Fruit fly (Drosophila melanogaster) whole organism, embryonic: Measurements from ENCODE around the gene CG31650.
A peak's percentile ranks its signal among the peaks of the same experiment; 100 is the strongest.

Experiments used
- BEAF-32 ChIP-seq: fragments of 200-800 bp; sonication (Bioruptor generic); optimal IDR thresholded peaks from 3 replicates; lab custom pipeline; 2017; ENCODE audit warnings: missing biosample characterization, missing genetic modification characterization, mild to moderate bottlenecking, moderate library complexity, missing genetic modification reagents
- Bgb ChIP-seq: fragments of 200-800 bp; sonication (Bioruptor generic); IDR thresholded peaks from 2 replicates; pipeline ENCODE4 v1.3.6; 2022; ENCODE audit warnings: missing biosample characterization, missing genetic modification characterization; ENCODE audit not compliant: partially characterized antibody
- CG10462 ChIP-seq: fragments of 200-800 bp; sonication (Bioruptor generic); optimal IDR thresholded peaks from 2 replicates; lab custom pipeline; 2016; ENCODE audit warnings: missing biosample characterization, missing genetic modification characterization
- CG10565 ChIP-seq: fragments of 200-800 bp; sonication (Bioruptor generic); optimal IDR thresholded peaks from 3 replicates; lab custom pipeline; 2016; ENCODE audit warnings: missing biosample characterization, mild to moderate bottlenecking, missing genetic modification characterization
- CG10654 ChIP-seq: fragments of 200-800 bp; sonication (Bioruptor generic); optimal IDR thresholded peaks from 2 replicates; lab custom pipeline; 2016; ENCODE audit warnings: missing biosample characterization, missing genetic modification characterization
- CG11085 ChIP-seq: fragments of 200-800 bp; sonication (Bioruptor generic); IDR thresholded peaks from 2 replicates; pipeline ENCODE4 v1.3.6; 2022; ENCODE audit warnings: missing biosample characterization, missing genetic modification characterization
- CG12155 ChIP-seq: fragments of 200-800 bp; sonication (Bioruptor generic); optimal IDR thresholded peaks from 3 replicates; lab custom pipeline; 2016; ENCODE audit warnings: missing biosample characterization, missing genetic modification characterization
- CG12744 ChIP-seq: fragments of 200-800 bp; sonication (Bioruptor generic); optimal IDR thresholded peaks from 2 replicates; lab custom pipeline; 2016; ENCODE audit warnings: missing biosample characterization, missing genetic modification characterization
- CG13123 ChIP-seq: fragments of 200-800 bp; sonication (Bioruptor generic); optimal IDR thresholded peaks from 2 replicates; lab custom pipeline; 2016; ENCODE audit warnings: missing biosample characterization, missing genetic modification characterization
- CG13624 ChIP-seq: fragments of 200-800 bp; sonication (Bioruptor generic); optimal IDR thresholded peaks from 2 replicates; lab custom pipeline; 2016; ENCODE audit warnings: missing biosample characterization, missing genetic modification characterization
- CG13894 ChIP-seq: fragments of 200-800 bp; sonication (Bioruptor generic); optimal IDR thresholded peaks from 3 replicates; lab custom pipeline; 2018; ENCODE audit warnings: missing biosample characterization, mild to moderate bottlenecking, missing genetic modification characterization, moderate library complexity
- CG1647 ChIP-seq: fragments of 200-800 bp; sonication (Bioruptor generic); optimal IDR thresholded peaks from 3 replicates; lab custom pipeline; 2016; ENCODE audit warnings: missing biosample characterization, missing genetic modification characterization
- CG17912 ChIP-seq: fragments of 200-800 bp; sonication (Bioruptor generic); optimal IDR thresholded peaks from 2 replicates; lab custom pipeline; 2018; ENCODE audit warnings: missing biosample characterization, mild to moderate bottlenecking, missing genetic modification characterization
- CG2875 ChIP-seq: fragments of 200-800 bp; sonication (Bioruptor generic); optimal IDR thresholded peaks from 2 replicates; lab custom pipeline; 2017; ENCODE audit warnings: missing biosample characterization, mild to moderate bottlenecking, missing genetic modification characterization, missing genetic modification reagents
- CG30403 ChIP-seq: fragments of 200-800 bp; sonication (Bioruptor generic); optimal IDR thresholded peaks from 3 replicates; lab custom pipeline; 2016; ENCODE audit warnings: missing biosample characterization, missing genetic modification characterization
- CG4617 ChIP-seq: fragments of 200-800 bp; sonication (Bioruptor generic); optimal IDR thresholded peaks from 3 replicates; lab custom pipeline; 2016; ENCODE audit warnings: missing biosample characterization, missing genetic modification characterization, borderline replicate concordance
- CG4730 ChIP-seq: fragments of 200-800 bp; sonication (Bioruptor generic); IDR thresholded peaks from 2 replicates; pipeline ENCODE4 v1.3.6; 2022; ENCODE audit warnings: missing biosample characterization, missing genetic modification characterization
- CG4820 ChIP-seq: fragments of 200-800 bp; sonication (Bioruptor generic); optimal IDR thresholded peaks from 3 replicates; lab custom pipeline; 2016; ENCODE audit warnings: missing biosample characterization, missing genetic modification characterization
- CG5245 ChIP-seq: fragments of 200-800 bp; sonication (Bioruptor generic); optimal IDR thresholded peaks from 3 replicates; lab custom pipeline; 2016; ENCODE audit warnings: missing biosample characterization, missing genetic modification characterization
- CG9215 ChIP-seq: fragments of 200-800 bp; sonication (Bioruptor generic); IDR thresholded peaks from 2 replicates; pipeline ENCODE4 v1.3.6; 2022; ENCODE audit warnings: missing biosample characterization, missing genetic modification characterization
- CG9817 ChIP-seq: fragments of 200-800 bp; sonication (Bioruptor generic); optimal IDR thresholded peaks from 2 replicates; lab custom pipeline; 2018; ENCODE audit warnings: missing biosample characterization, mild to moderate bottlenecking, missing genetic modification characterization, moderate library complexity
- CG9932 ChIP-seq: fragments of 200-800 bp; sonication (Bioruptor generic); IDR thresholded peaks from 2 replicates; pipeline ENCODE4 v1.3.6; 2022; ENCODE audit warnings: missing biosample characterization, missing genetic modification characterization
- D19B ChIP-seq: fragments of 200-800 bp; sonication (Bioruptor generic); optimal IDR thresholded peaks from 2 replicates; lab custom pipeline; 2017; ENCODE audit warnings: missing biosample characterization, mild to moderate bottlenecking, missing genetic modification characterization
- Dip2 ChIP-seq: fragments of 200-800 bp; sonication (Bioruptor generic); IDR thresholded peaks from 2 replicates; pipeline ENCODE4 v1.3.6; 2022; ENCODE audit warnings: missing biosample characterization, missing genetic modification characterization
- Ets65A ChIP-seq: fragments of 200-800 bp; sonication (Bioruptor generic); peaks from one replicate; lab custom pipeline; 2016; ENCODE audit warnings: missing biosample characterization, missing genetic modification characterization
- GATAe ChIP-seq: fragments of 200-800 bp; sonication (Bioruptor generic); conservative IDR thresholded peaks from 2 replicates; pipeline ENCODE4 v1.3.6; 2022; ENCODE audit warnings: missing biosample characterization, missing genetic modification characterization
- H2.0 ChIP-seq: fragments of 200-800 bp; sonication (Bioruptor generic); IDR thresholded peaks from 2 replicates; pipeline ENCODE4 v1.3.6; 2022; ENCODE audit warnings: missing biosample characterization, missing genetic modification characterization
- Nf-YB ChIP-seq: fragments of 200-800 bp; sonication (Bioruptor generic); optimal IDR thresholded peaks from 3 replicates; lab custom pipeline; 2019; ENCODE audit warnings: missing biosample characterization, mild to moderate bottlenecking, missing genetic modification characterization, moderate library complexity
- NfI ChIP-seq: fragments of 200-800 bp; sonication (Bioruptor generic); optimal IDR thresholded peaks from 3 replicates; lab custom pipeline; 2018; ENCODE audit warnings: missing biosample characterization, mild to moderate bottlenecking, missing genetic modification characterization, moderate library complexity
- Pdp1 ChIP-seq, 2 experiments: fragments of 200-800 bp; sonication (Bioruptor generic); optimal IDR thresholded peaks; 3 replicates each; lab custom pipeline; 2016; ENCODE audit warnings: missing biosample characterization in 2 of 2, missing genetic modification characterization in 2 of 2, mild to moderate bottlenecking in 1 of 2, moderate library complexity in 1 of 2
- Vsx1 ChIP-seq: fragments of 200-800 bp; sonication (Bioruptor generic); optimal IDR thresholded peaks from 2 replicates; lab custom pipeline; 2017; ENCODE audit warnings: missing biosample characterization, mild to moderate bottlenecking, missing genetic modification characterization, missing genetic modification reagents
- amos ChIP-seq: fragments of 200-800 bp; sonication (Bioruptor generic); IDR thresholded peaks from 2 replicates; pipeline ENCODE4 v1.3.6; 2022; ENCODE audit warnings: missing biosample characterization, missing genetic modification characterization; ENCODE audit not compliant: partially characterized antibody
- ara ChIP-seq: fragments of 200-800 bp; sonication (Bioruptor generic); IDR thresholded peaks from 2 replicates; pipeline ENCODE4 v1.3.6; 2022; ENCODE audit warnings: missing biosample characterization, missing genetic modification characterization
- bab2 ChIP-seq: fragments of 200-800 bp; sonication (Bioruptor generic); optimal IDR thresholded peaks from 2 replicates; lab custom pipeline; 2016; ENCODE audit warnings: missing biosample characterization, missing genetic modification characterization
- cad ChIP-seq: fragments of >200 bp; optimal IDR thresholded peaks from 2 replicates; lab custom pipeline; 2017; ENCODE audit warnings: missing biosample characterization, missing genetic modification characterization
- cas ChIP-seq: fragments of 200-800 bp; sonication (Bioruptor generic); IDR thresholded peaks from 2 replicates; pipeline ENCODE4 v1.3.6; 2022; ENCODE audit warnings: missing biosample characterization, missing genetic modification characterization
- emc ChIP-seq: fragments of 200-800 bp; sonication (Bioruptor generic); optimal IDR thresholded peaks from 2 replicates; lab custom pipeline; 2016; ENCODE audit warnings: missing biosample characterization, missing genetic modification characterization
- ewg ChIP-seq: fragments of 200-800 bp; sonication (Bioruptor generic); optimal IDR thresholded peaks from 3 replicates; lab custom pipeline; 2017; ENCODE audit warnings: mild to moderate bottlenecking, missing biosample characterization, missing genetic modification reagents, missing genetic modification characterization
- fru ChIP-seq: fragments of >200 bp; optimal IDR thresholded peaks from 2 replicates; lab custom pipeline; 2017
- insv ChIP-seq, 2 experiments: fragments of 200-800 bp; sonication (Bioruptor generic); optimal IDR thresholded peaks; 3 replicates each; lab custom pipeline; 2016 to 2018; ENCODE audit warnings: missing biosample characterization in 2 of 2, missing genetic modification characterization in 2 of 2
- jumu ChIP-seq: fragments of 200-800 bp; sonication (Bioruptor generic); optimal IDR thresholded peaks from 3 replicates; lab custom pipeline; 2016; ENCODE audit warnings: missing biosample characterization, missing genetic modification characterization
- ranshi ChIP-seq: fragments of 200-800 bp; sonication (Bioruptor generic); IDR thresholded peaks from 2 replicates; pipeline ENCODE4 v1.3.6; 2022; ENCODE audit warnings: missing biosample characterization, missing genetic modification characterization
- ro ChIP-seq: fragments of 200-800 bp; sonication (Bioruptor generic); IDR thresholded peaks from 2 replicates; pipeline ENCODE4 v1.3.6; 2022; ENCODE audit warnings: missing biosample characterization, missing genetic modification characterization
- scrt ChIP-seq: fragments of 200-800 bp; sonication (Bioruptor generic); optimal IDR thresholded peaks from 2 replicates; lab custom pipeline; 2018; ENCODE audit warnings: missing biosample characterization, mild to moderate bottlenecking, missing genetic modification characterization, moderate library complexity
- sens ChIP-seq: fragments of 200-800 bp; sonication (Bioruptor generic); peaks from one replicate; lab custom pipeline; 2016; ENCODE audit warnings: missing biosample characterization, missing genetic modification characterization
- twi ChIP-seq: fragments of 200-800 bp; optimal IDR thresholded peaks from 2 replicates; lab custom pipeline; 2019; ENCODE audit warnings: missing biosample characterization, mild to moderate bottlenecking, missing genetic modification characterization, moderate library complexity
- unc-4 ChIP-seq: fragments of 200-800 bp; sonication (Bioruptor generic); IDR thresholded peaks from 2 replicates; pipeline ENCODE4 v1.3.6; 2022; ENCODE audit warnings: missing biosample characterization, missing genetic modification characterization; ENCODE audit not compliant: partially characterized antibody
- zen ChIP-seq: fragments of 200-800 bp; sonication (Bioruptor generic); optimal IDR thresholded peaks from 3 replicates; lab custom pipeline; 2018; ENCODE audit warnings: missing biosample characterization, mild to moderate bottlenecking, missing genetic modification characterization, moderate library complexity

Gene CG31650

dm6 chr2L:5022602-5023001 is 21.9 kb downstream of the CG31650 start:
- TF ChIP-seq CG9817 (tag; lab: Kevin White, UChicago) = no peak
- TF ChIP-seq ranshi (GFP tag; lab: Robert Waterston, UW) = no peak
- no peak for TF ChIP-seq cas (GFP tag; lab: Robert Waterston, UW)
- TF ChIP-seq twi (tag; lab: Kevin White, UChicago) = peak; percentile 79
- peak; percentile 88 for TF ChIP-seq Ets65A (GFP tag; lab: Kevin White, UChicago)
- no peak for TF ChIP-seq CG4730 (GFP tag; lab: Robert Waterston, UW)
- TF ChIP-seq CG13123 (GFP tag; lab: Kevin White, UChicago) = no peak
- TF ChIP-seq ara (GFP tag; lab: Robert Waterston, UW) = no peak

- TF ChIP-seq CG11085 (GFP tag; lab: Robert Waterston, UW) (no peak), Pdp1 (GFP tag; optimal IDR thresholded peaks at IDR 0.05; lab: Kevin White, UChicago) (no peak), CG12744 (GFP tag; lab: Kevin White, UChicago) (no peak), Dip2 (GFP tag; lab: Robert Waterston, UW) (no peak), sens (GFP tag; lab: Kevin White, UChicago) (peak; percentile 10), CG10462 (GFP tag; lab: Kevin White, UChicago) (no peak), CG5245 (GFP tag; lab: Kevin White, UChicago) (no peak)
These were observed 24.0 kb downstream of the CG31650 start for dm6 chr2L:5020479-5020878.

DNA sequence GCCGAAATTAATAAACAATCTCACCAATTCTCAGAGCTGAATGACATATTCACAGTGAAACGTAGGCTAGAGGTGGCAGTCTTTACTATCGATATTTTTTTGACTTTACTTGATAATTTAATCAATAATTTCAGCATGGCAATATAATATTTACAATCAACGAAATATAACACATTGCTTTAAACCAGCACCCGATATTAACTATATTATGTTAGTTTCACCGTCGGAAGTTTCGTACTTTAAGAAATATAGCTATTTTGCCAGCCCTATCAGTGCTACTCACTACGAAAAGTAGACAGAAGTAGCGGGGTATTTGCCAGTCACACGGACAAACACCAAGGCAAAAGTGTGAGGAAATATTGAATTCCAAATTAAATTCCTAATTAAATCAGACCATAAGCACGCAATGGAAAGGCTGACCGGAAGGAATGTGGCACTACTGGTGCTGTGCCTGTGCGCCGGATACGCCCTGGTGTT is 33.7 kb downstream of the CG31650 start, which contains the start of the genes CG31917, Tfb5 and SelT:
CG31917 (minus strand) TSS at position 51 of the 477 bp plus-strand sequence.
Tfb5 (minus strand) TSS at position 51 of the 477 bp plus-strand sequence.
SelT (plus strand) TSS at position 139 of the 477 bp plus-strand sequence.
- peak; percentile 75 for TF ChIP-seq Bgb (GFP tag; lab: Robert Waterston, UW)
- TF ChIP-seq fru = no peak
- TF ChIP-seq CG4617 (GFP tag; lab: Kevin White, UChicago) = peak; percentile 89
- TF ChIP-seq D19B (GFP tag; lab: Kevin White, UChicago) = no peak
- TF ChIP-seq CG13894 = no peak
- no peak for TF ChIP-seq CG2875
- no peak for TF ChIP-seq H2.0 (GFP tag; lab: Robert Waterston, UW)
- TF ChIP-seq CG4820 (GFP tag; lab: Kevin White, UChicago) = peak; percentile 24
- TF ChIP-seq ewg (GFP tag; lab: Kevin White, UChicago) = peak; percentile 36
- no peak for TF ChIP-seq emc (GFP tag; lab: Kevin White, UChicago)
- TF ChIP-seq unc-4 (GFP tag; lab: Robert Waterston, UW) = peak; percentile 79
- TF ChIP-seq amos (GFP tag; lab: Robert Waterston, UW) = peak; percentile 64
- no peak for TF ChIP-seq CG17912 (GFP tag; lab: Kevin White, UChicago)
- peak; percentile 94 for TF ChIP-seq Ets65A (GFP tag; lab: Kevin White, UChicago)
- TF ChIP-seq insv (GFP tag; optimal IDR thresholded peaks at IDR 0.05; lab: Kevin White, UChicago) = peak in 1 of 2 experiments; percentile 44
- TF ChIP-seq CG9932 (GFP tag; lab: Robert Waterston, UW) = peak; percentile 78
- TF ChIP-seq cad (GFP tag; lab: Kevin White, UChicago) = no peak
- peak; percentile 18; the same call in 1 of the 2 replicates for TF ChIP-seq CG9215 (GFP tag; lab: Robert Waterston, UW)
- no peak for TF ChIP-seq CG10565 (GFP tag; lab: Kevin White, UChicago)
- TF ChIP-seq Vsx1 (GFP tag; lab: Kevin White, UChicago) = no peak
- TF ChIP-seq CG1647 (GFP tag; lab: Kevin White, UChicago) = peak; percentile 35
- TF ChIP-seq jumu (GFP tag; lab: Kevin White, UChicago) = peak; percentile 46
- TF ChIP-seq bab2 (GFP tag; lab: Kevin White, UChicago) = peak; percentile 70
- TF ChIP-seq CG10654 (GFP tag; lab: Kevin White, UChicago) = no peak
- peak; percentile 82 for TF ChIP-seq CG13624 (GFP tag; lab: Kevin White, UChicago)
- TF ChIP-seq Nf-YB (GFP tag; lab: Kevin White, UChicago) = no peak
- TF ChIP-seq zen (tag; lab: Kevin White, UChicago) = peak; percentile 50
- peak; percentile 59 for TF ChIP-seq NfI (GFP tag; lab: Kevin White, UChicago)
- TF ChIP-seq GATAe (GFP tag; lab: Robert Waterston, UW) = no peak
- peak; percentile 66 for TF ChIP-seq CG12155 (GFP tag; lab: Kevin White, UChicago)
- peak; percentile 77 for TF ChIP-seq CG30403 (GFP tag; lab: Kevin White, UChicago)
- TF ChIP-seq scrt (GFP tag; lab: Kevin White, UChicago) = no peak
- TF ChIP-seq BEAF-32 = peak; percentile 89
- TF ChIP-seq ro (GFP tag; lab: Robert Waterston, UW) = no peak
